Worm (Caenorhabditis elegans): ENCODE results near the gene glb-28.

The glb-28 gene

ce11 chrX:15297396-15297827 lies 19.6 kb downstream of the glb-28 start (continued):
- no peak for TF ChIP-seq lin-15B (tag; optimal IDR thresholded peaks at IDR 0.05)
- peak; percentile 64 for TF ChIP-seq aha-1 (tag)
- no peak for TF ChIP-seq fkh-10 (GFP tag; optimal IDR thresholded peaks at IDR 0.05)
- 0 out of 2 replicates have a peak, but pooled peaks have one; percentile 49 for TF ChIP-seq hmg-1.1 (GFP tag; IDR thresholded peaks at IDR 0.05)
- peak; percentile 72 for TF ChIP-seq duxl-1 (tag; optimal IDR thresholded peaks at IDR 0.05; ENCODE audit: poor library complexity)
- no peak for TF ChIP-seq lsy-2 (tag; optimal IDR thresholded peaks at IDR 0.05)
- TF ChIP-seq F44E2.7 (GFP tag; IDR thresholded peaks at IDR 0.05): no peak
- peak; percentile 63; the same call in 1 of the 2 replicates for TF ChIP-seq nhr-41 (GFP tag; IDR thresholded peaks at IDR 0.05)
- TF ChIP-seq daf-12 (tag; optimal IDR thresholded peaks at IDR 0.05): no peak
- 0 out of 2 replicates have a peak, but pooled peaks have one; percentile 26 for TF ChIP-seq saeg-2 (GFP tag; IDR thresholded peaks at IDR 0.05)
- TF ChIP-seq egl-43 (GFP tag; IDR thresholded peaks at IDR 0.05): no peak; the same call in 1 of the 2 replicates
- TF ChIP-seq tag-97 (GFP tag; IDR thresholded peaks at IDR 0.05): no peak
- TF ChIP-seq aly-2 (tag; optimal IDR thresholded peaks at IDR 0.05): no peak
- peak; percentile 78 for TF ChIP-seq dmd-8 (GFP tag; IDR thresholded peaks at IDR 0.05)
- TF ChIP-seq dpl-1 (GFP tag; optimal IDR thresholded peaks at IDR 0.05): no peak
- no peak; the same call in 1 of the 2 replicates for TF ChIP-seq lin-38 (GFP tag; IDR thresholded peaks at IDR 0.05)
- no peak for TF ChIP-seq nhr-28 (tag; optimal IDR thresholded peaks at IDR 0.05)
- no peak for TF ChIP-seq nhr-237 (tag; optimal IDR thresholded peaks at IDR 0.05)
- TF ChIP-seq nhr-76 (tag; optimal IDR thresholded peaks at IDR 0.05): no peak
- TF ChIP-seq nhr-10 (tag; optimal IDR thresholded peaks at IDR 0.05): no peak
- peak; percentile 51 for TF ChIP-seq gei-8 (GFP tag; optimal IDR thresholded peaks at IDR 0.05)
- peak; percentile 48 for TF ChIP-seq spr-3 (GFP tag; optimal IDR thresholded peaks at IDR 0.05)
- peak; percentile 63; the same call in 1 of the 2 replicates for TF ChIP-seq lin-1 (GFP tag; IDR thresholded peaks at IDR 0.05)
- TF ChIP-seq mxl-3 (GFP tag; optimal IDR thresholded peaks at IDR 0.05): peak; percentile 29
- peak; percentile 65 for TF ChIP-seq lir-3 (tag; optimal IDR thresholded peaks at IDR 0.05)
- no peak for TF ChIP-seq ces-1 (GFP tag; optimal IDR thresholded peaks at IDR 0.05)
- TF ChIP-seq daf-19 (GFP tag; conservative IDR thresholded peaks at IDR 0.05): no peak
- TF ChIP-seq nhr-6 (tag; optimal IDR thresholded peaks at IDR 0.05): no peak
- TF ChIP-seq dmd-6 (GFP tag; IDR thresholded peaks at IDR 0.05): peak; percentile 43; the same call in 1 of the 2 replicates
- no peak for TF ChIP-seq F37D6.2 (tag; optimal IDR thresholded peaks at IDR 0.05)
- no peak for TF ChIP-seq pqm-1 (tag; optimal IDR thresholded peaks at IDR 0.05)
- no peak for TF ChIP-seq ceh-44 (GFP tag; IDR thresholded peaks at IDR 0.05)
- TF ChIP-seq mdt-29 (GFP tag; IDR thresholded peaks at IDR 0.05): peak; percentile 51; the same call in 1 of the 2 replicates
- peak; percentile 62 for TF ChIP-seq zip-2 (tag; optimal IDR thresholded peaks at IDR 0.05)
- TF ChIP-seq ceh-20 (GFP tag; IDR thresholded peaks at IDR 0.05): peak; percentile 53; the same call in 1 of the 2 replicates
- no peak for TF ChIP-seq jun-1 (tag; optimal IDR thresholded peaks at IDR 0.05)
- 0 out of 2 replicates have a peak, but pooled peaks have one; percentile 33 for TF ChIP-seq dmd-9 (GFP tag; IDR thresholded peaks at IDR 0.05)
- TF ChIP-seq sdz-12 (GFP tag; optimal IDR thresholded peaks at IDR 0.05): peak; percentile 38
- TF ChIP-seq zfp-3 (GFP tag; conservative IDR thresholded peaks at IDR 0.05): 0 out of 2 replicates have a peak, but pooled peaks have one; percentile 56
- no peak for TF ChIP-seq daf-8 (GFP tag; IDR thresholded peaks at IDR 0.05)
- no peak for TF ChIP-seq unc-39 (tag; optimal IDR thresholded peaks at IDR 0.05)
- no peak for TF ChIP-seq nhr-77 (tag; optimal IDR thresholded peaks at IDR 0.05)
- 0 out of 2 replicates have a peak, but pooled peaks have one; percentile 38 for TF ChIP-seq ZK337.2 (GFP tag; IDR thresholded peaks at IDR 0.05)
- no peak for TF ChIP-seq ZK546.5 (tag; optimal IDR thresholded peaks at IDR 0.05)
- TF ChIP-seq lin-13 (GFP tag; optimal IDR thresholded peaks at IDR 0.05): peak; percentile 79
- TF ChIP-seq R02D3.7 (tag; optimal IDR thresholded peaks at IDR 0.05): no peak
- TF ChIP-seq lin-29 (GFP tag; IDR thresholded peaks at IDR 0.05): no peak
- TF ChIP-seq mxl-2 (GFP tag; conservative IDR thresholded peaks at IDR 0.05): no peak
- TF ChIP-seq arid-1 (GFP tag; conservative IDR thresholded peaks at IDR 0.05): peak; percentile 84
- TF ChIP-seq ceh-62 (tag; optimal IDR thresholded peaks at IDR 0.05): no peak
- TF ChIP-seq hlh-30 (tag; optimal IDR thresholded peaks at IDR 0.05; ENCODE audit: insufficient read depth): peak; percentile 9
- TF ChIP-seq spr-1 (tag; optimal IDR thresholded peaks at IDR 0.05): peak; percentile 65
